In the genomic region with DNA sequence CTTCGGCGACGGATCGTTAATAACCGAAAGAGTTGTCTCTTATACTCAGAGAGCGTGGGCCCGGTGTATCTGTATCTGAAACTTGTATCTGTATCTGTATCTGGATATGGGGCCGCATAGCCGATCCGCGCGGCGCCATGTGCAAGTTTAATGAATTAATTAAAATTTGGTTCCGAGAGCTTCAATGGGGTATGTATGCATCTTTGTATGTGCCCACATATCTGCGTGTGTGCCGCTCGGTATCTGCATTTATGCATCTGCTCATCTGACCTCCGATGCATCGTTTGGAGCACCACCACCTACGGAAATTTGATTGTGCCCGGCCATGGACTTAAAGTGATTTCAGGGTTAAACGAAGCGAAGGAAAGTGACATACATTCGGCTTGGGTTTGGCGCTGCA, we compare ENCODE assay signal across 2 fruit fly cellular contexts.
TF ChIP-seq lines count a peak whose summit lies in the region.

No protein-coding gene starts in this region.

- no peak for TF ChIP-seq CTCF in whole organism, embryonic (GFP tag; optimal IDR thresholded peaks at IDR 0.05; lab: Kevin White, UChicago)

TF ChIP-seq in whole organism, embryonic, 481 proteins besides CTCF, POLR2A, EP300 and RAD21:
- TF ChIP-seq CG4360 (GFP tag; IDR thresholded peaks at IDR 0.05; lab: Robert Waterston, UW) (no peak), CG4282 (GFP tag; optimal IDR thresholded peaks at IDR 0.05; lab: Kevin White, UChicago) (no peak), fd3F (GFP tag; optimal IDR thresholded peaks at IDR 0.05; lab: Kevin White, UChicago) (no peak), Ets65A (GFP tag; lab: Kevin White, UChicago) (peak; percentile 63), Trl (optimal IDR thresholded peaks at IDR 0.05; lab: Kevin White, UChicago) (no peak), Trl (GFP tag; optimal IDR thresholded peaks at IDR 0.05; lab: Kevin White, UChicago) (no peak), grau (tag; optimal IDR thresholded peaks at IDR 0.05; lab: Kevin White, UChicago) (no peak), Asciz (GFP tag; optimal IDR thresholded peaks at IDR 0.05; lab: Kevin White, UChicago) (no peak), gsb-n (tag; optimal IDR thresholded peaks at IDR 0.05; lab: Kevin White, UChicago) (no peak), eve (GFP tag; optimal IDR thresholded peaks at IDR 0.05; lab: Kevin White, UChicago) (no peak), dan (GFP tag; IDR thresholded peaks at IDR 0.05; lab: Robert Waterston, UW) (no peak), vvl (GFP tag; IDR thresholded peaks at IDR 0.05; lab: Robert Waterston, UW) (peak; percentile 30; the same call in 1 of the 2 replicates), CG11398 (GFP tag; optimal IDR thresholded peaks at IDR 0.05; lab: Kevin White, UChicago) (no peak), NFAT (GFP tag; IDR thresholded peaks at IDR 0.05; lab: Robert Waterston, UW) (no peak), CG1233 (GFP tag; optimal IDR thresholded peaks at IDR 0.05; lab: Kevin White, UChicago) (no peak), emc (GFP tag; optimal IDR thresholded peaks at IDR 0.05; lab: Kevin White, UChicago) (no peak), CG15011 (GFP tag; optimal IDR thresholded peaks at IDR 0.05; lab: Kevin White, UChicago) (no peak), CG4730 (GFP tag; IDR thresholded peaks at IDR 0.05; lab: Robert Waterston, UW) (no peak), chinmo (GFP tag; IDR thresholded peaks at IDR 0.05; lab: Robert Waterston, UW; ENCODE audit: partially characterized antibody) (no peak), corto (GFP tag; optimal IDR thresholded peaks at IDR 0.05; lab: Kevin White, UChicago) (no peak), sna (GFP tag; IDR thresholded peaks at IDR 0.05; lab: Robert Waterston, UW; ENCODE audit: partially characterized antibody) (0 out of 2 replicates have a peak, but pooled peaks have one; percentile 24), crol (GFP tag; IDR thresholded peaks at IDR 0.05; lab: Robert Waterston, UW) (no peak), CG3065 (GFP tag; optimal IDR thresholded peaks at IDR 0.05; lab: Kevin White, UChicago) (no peak), ac (GFP tag; optimal IDR thresholded peaks at IDR 0.05; lab: Kevin White, UChicago) (no peak), CG1647 (GFP tag; optimal IDR thresholded peaks at IDR 0.05; lab: Kevin White, UChicago) (no peak), CG8924 (tag; optimal IDR thresholded peaks at IDR 0.05; lab: Kevin White, UChicago) (no peak), chif (GFP tag; optimal IDR thresholded peaks at IDR 0.05; lab: Kevin White, UChicago) (no peak), croc (GFP tag; conservative IDR thresholded peaks at IDR 0.05; lab: Robert Waterston, UW) (no peak), CG13123 (GFP tag; optimal IDR thresholded peaks at IDR 0.05; lab: Kevin White, UChicago) (no peak), Lpt (GFP tag; optimal IDR thresholded peaks at IDR 0.05; lab: Kevin White, UChicago) (no peak), CG6272 (GFP tag; IDR thresholded peaks at IDR 0.05; lab: Robert Waterston, UW) (no peak), sqz (GFP tag; optimal IDR thresholded peaks at IDR 0.05; lab: Kevin White, UChicago) (no peak), CG17568 (GFP tag; optimal IDR thresholded peaks at IDR 0.05; lab: Kevin White, UChicago) (no peak), cad (GFP tag; optimal IDR thresholded peaks at IDR 0.05; lab: Kevin White, UChicago) (no peak), CG30020 (tag; optimal IDR thresholded peaks at IDR 0.05; lab: Kevin White, UChicago) (no peak), CG17829 (tag; optimal IDR thresholded peaks at IDR 0.05; lab: Kevin White, UChicago) (no peak), CG2678 (tag; optimal IDR thresholded peaks at IDR 0.05; lab: Kevin White, UChicago) (no peak), fd102C (GFP tag; optimal IDR thresholded peaks at IDR 0.05; lab: Kevin White, UChicago) (no peak), seq (GFP tag; IDR thresholded peaks at IDR 0.05; lab: Robert Waterston, UW) (no peak), CG10959 (GFP tag; IDR thresholded peaks at IDR 0.05; lab: Robert Waterston, UW) (no peak), CG1602 (GFP tag; optimal IDR thresholded peaks at IDR 0.05; lab: Kevin White, UChicago) (no peak), Nf-YC (tag; optimal IDR thresholded peaks at IDR 0.05; lab: Kevin White, UChicago) (no peak), NC2β (GFP tag; optimal IDR thresholded peaks at IDR 0.05; lab: Kevin White, UChicago) (no peak), sr (GFP tag; IDR thresholded peaks at IDR 0.05; lab: Robert Waterston, UW) (peak; percentile 50; the same call in 1 of the 3 replicates), CG10654 (GFP tag; optimal IDR thresholded peaks at IDR 0.05; lab: Kevin White, UChicago) (no peak), Med (GFP tag; lab: Kevin White, UChicago) (peak; percentile 23)

TF ChIP-seq in whole organism, prepupa, 60 proteins besides CTCF, POLR2A, EP300 and RAD21:
- TF ChIP-seq CG11294 (GFP tag; IDR thresholded peaks at IDR 0.05; lab: Robert Waterston, UW) (no peak), svp (GFP tag; lab: Kevin White, UChicago) (peak; percentile 41), spab (GFP tag; optimal IDR thresholded peaks at IDR 0.05; lab: Kevin White, UChicago) (no peak), eg (GFP tag; IDR thresholded peaks at IDR 0.05; lab: Robert Waterston, UW) (no peak)
